Fruit fly (Drosophila melanogaster): ENCODE measurements around the gene Rheb.

Gene Rheb

dm6 chr3R:5601044-5601523 lies 32.4 kb downstream of the Rheb start, which contains the start of the genes kra and SecS (continued):
- TF ChIP-seq caup (GFP tag; optimal IDR thresholded peaks at IDR 0.05; ENCODE audit: severe bottlenecking): peak; percentile 54
- peak; percentile 47 for TF ChIP-seq pho (GFP tag; optimal IDR thresholded peaks at IDR 0.05)
- TF ChIP-seq HmgD (GFP tag; optimal IDR thresholded peaks at IDR 0.05): no peak
- no peak for TF ChIP-seq CG11695 (GFP tag; IDR thresholded peaks at IDR 0.05)
- no peak for TF ChIP-seq jigr1 (GFP tag; IDR thresholded peaks at IDR 0.05)
- TF ChIP-seq wor (GFP tag; IDR thresholded peaks at IDR 0.05): no peak
- peak; percentile 4 for TF ChIP-seq CG9437 (GFP tag; optimal IDR thresholded peaks at IDR 0.05)
- peak; percentile 90 for TF ChIP-seq Ets65A (GFP tag)
- TF ChIP-seq CG15696 (tag; optimal IDR thresholded peaks at IDR 0.05): peak; percentile 58
- TF ChIP-seq CG8089 (GFP tag; optimal IDR thresholded peaks at IDR 0.05): no peak
- no peak for TF ChIP-seq h (optimal IDR thresholded peaks at IDR 0.05)
- peak; percentile 35 for TF ChIP-seq CG2875 (GFP tag; optimal IDR thresholded peaks at IDR 0.05)
- no peak for TF ChIP-seq sisA (GFP tag; IDR thresholded peaks at IDR 0.05)
- TF ChIP-seq slou (GFP tag; optimal IDR thresholded peaks at IDR 0.05): peak; percentile 65
- TF ChIP-seq CG10979 (tag; optimal IDR thresholded peaks at IDR 0.05): peak; percentile 46
- TF ChIP-seq Nf-YC (tag; optimal IDR thresholded peaks at IDR 0.05): peak; percentile 57
- TF ChIP-seq CG6791 (GFP tag; IDR thresholded peaks at IDR 0.05; ENCODE audit: partially characterized antibody): no peak
- no peak for TF ChIP-seq CG3726 (GFP tag; IDR thresholded peaks at IDR 0.05)
- peak; percentile 72 for TF ChIP-seq CG12155 (GFP tag; optimal IDR thresholded peaks at IDR 0.05)
- no peak for TF ChIP-seq eyg (GFP tag; optimal IDR thresholded peaks at IDR 0.05)
- peak; percentile 41 to 53 for TF ChIP-seq chif (GFP tag; optimal IDR thresholded peaks at IDR 0.05)
- no peak for TF ChIP-seq Nf-YB (GFP tag; optimal IDR thresholded peaks at IDR 0.05)
- TF ChIP-seq CG1832 (GFP tag; optimal IDR thresholded peaks at IDR 0.05): no peak
- no peak for TF ChIP-seq CG17802 (tag; optimal IDR thresholded peaks at IDR 0.05)
- peak; percentile 11 for TF ChIP-seq CG5180 (GFP tag; optimal IDR thresholded peaks at IDR 0.05)
- TF ChIP-seq nmo (GFP tag; optimal IDR thresholded peaks at IDR 0.05): peak; percentile 75
- no peak for TF ChIP-seq Trl (optimal IDR thresholded peaks at IDR 0.05)
- peak; percentile 52 for TF ChIP-seq Trl (GFP tag; optimal IDR thresholded peaks at IDR 0.05)
- TF ChIP-seq CG1602 (GFP tag; optimal IDR thresholded peaks at IDR 0.05): peak; percentile 53
- no peak for TF ChIP-seq knrl (GFP tag; IDR thresholded peaks at IDR 0.05; ENCODE audit: partially characterized antibody)
- no peak for TF ChIP-seq ato (GFP tag; IDR thresholded peaks at IDR 0.05; ENCODE audit: partially characterized antibody)
- TF ChIP-seq pros (GFP tag; optimal IDR thresholded peaks at IDR 0.05): no peak
- no peak for TF ChIP-seq Ada2b (GFP tag; IDR thresholded peaks at IDR 0.05)
- no peak for TF ChIP-seq Sox102F (GFP tag; optimal IDR thresholded peaks at IDR 0.05)
- no peak for TF ChIP-seq tap (tag; optimal IDR thresholded peaks at IDR 0.05)
- peak; percentile 59 for TF ChIP-seq BEAF-32 (GFP tag; optimal IDR thresholded peaks at IDR 0.05)
- TF ChIP-seq da (GFP tag; optimal IDR thresholded peaks at IDR 0.05): no peak
- peak; percentile 40 for TF ChIP-seq NC2β (GFP tag; optimal IDR thresholded peaks at IDR 0.05)
- TF ChIP-seq pan (optimal IDR thresholded peaks at IDR 0.05): no peak
- TF ChIP-seq pan (GFP tag; optimal IDR thresholded peaks at IDR 0.05 in 1 of 2, IDR thresholded peaks at IDR 0.05 in 1 of 2): no peak
- no peak for TF ChIP-seq dmrt99B (tag; optimal IDR thresholded peaks at IDR 0.05)
- peak; percentile 25; the same call in 1 of the 4 replicates for TF ChIP-seq Gug (GFP tag; IDR thresholded peaks at IDR 0.05)
- TF ChIP-seq mld (GFP tag; IDR thresholded peaks at IDR 0.05; ENCODE audit: partially characterized antibody): no peak
- no peak for TF ChIP-seq CG2889 (GFP tag; IDR thresholded peaks at IDR 0.05)
- no peak for TF ChIP-seq Dref (GFP tag; IDR thresholded peaks at IDR 0.05)
- no peak for TF ChIP-seq ase (GFP tag; IDR thresholded peaks at IDR 0.05)
- TF ChIP-seq zf30C (GFP tag; optimal IDR thresholded peaks at IDR 0.05): no peak
- TF ChIP-seq az2 (GFP tag; optimal IDR thresholded peaks at IDR 0.05): peak; percentile 66
- TF ChIP-seq CG15011 (GFP tag; optimal IDR thresholded peaks at IDR 0.05): peak; percentile 37
- TF ChIP-seq Adf1 (GFP tag; IDR thresholded peaks at IDR 0.05): no peak
- peak; percentile 84 for TF ChIP-seq hkb (optimal IDR thresholded peaks at IDR 0.05)
- TF ChIP-seq hkb (GFP tag; IDR thresholded peaks at IDR 0.05): no peak
